Fruit fly (Drosophila melanogaster) whole organism, embryonic: ENCODE data around the gene Vps39.

Experiments used
- CG31365 ChIP-seq: fragments of 200-800 bp; sonication (Bioruptor generic); optimal IDR thresholded peaks from 2 replicates; lab custom pipeline; 2018; ENCODE audit warnings: missing biosample characterization, mild to moderate bottlenecking, missing genetic modification characterization
- Sin3A ChIP-seq: fragments of >200 bp; optimal IDR thresholded peaks from 2 replicates; lab custom pipeline; 2018
- exex ChIP-seq: fragments of 200-800 bp; sonication (Bioruptor generic); optimal IDR thresholded peaks from 4 replicates; lab custom pipeline; 2018; ENCODE audit warnings: missing biosample characterization, mild to moderate bottlenecking, missing genetic modification characterization, moderate library complexity
- odd ChIP-seq: fragments of 200-800 bp; sonication (Bioruptor generic); optimal IDR thresholded peaks from 2 replicates; lab custom pipeline; 2017; ENCODE audit warnings: missing biosample characterization, mild to moderate bottlenecking, missing genetic modification characterization
- pfk ChIP-seq: fragments of 200-800 bp; sonication (Bioruptor generic); optimal IDR thresholded peaks from 2 replicates; lab custom pipeline; 2018; ENCODE audit warnings: missing biosample characterization, mild to moderate bottlenecking, missing genetic modification characterization, moderate library complexity
- zfh1 ChIP-seq: fragments of 200-800 bp; sonication (Bioruptor generic); IDR thresholded peaks from 3 replicates; pipeline ENCODE4 v1.3.6; 2022; ENCODE audit warnings: missing biosample characterization, missing genetic modification characterization

dm6 chr3R:18297444-18298297 lies 23.4 kb upstream of the Vps39 start:
- TF ChIP-seq CG31365 (tag; lab: Kevin White, UChicago) (no peak), odd (no peak), exex (tag; lab: Kevin White, UChicago) (no peak), pfk (GFP tag; lab: Kevin White, UChicago) (no peak), Sin3A (lab: Kevin White, UChicago) (no peak), zfh1 (GFP tag; lab: Robert Waterston, UW) (peak; percentile 25; the same call in 1 of the 3 replicates)
